Fruit fly (Drosophila melanogaster): Measurements from ENCODE around the gene Unc-76.

DNA sequence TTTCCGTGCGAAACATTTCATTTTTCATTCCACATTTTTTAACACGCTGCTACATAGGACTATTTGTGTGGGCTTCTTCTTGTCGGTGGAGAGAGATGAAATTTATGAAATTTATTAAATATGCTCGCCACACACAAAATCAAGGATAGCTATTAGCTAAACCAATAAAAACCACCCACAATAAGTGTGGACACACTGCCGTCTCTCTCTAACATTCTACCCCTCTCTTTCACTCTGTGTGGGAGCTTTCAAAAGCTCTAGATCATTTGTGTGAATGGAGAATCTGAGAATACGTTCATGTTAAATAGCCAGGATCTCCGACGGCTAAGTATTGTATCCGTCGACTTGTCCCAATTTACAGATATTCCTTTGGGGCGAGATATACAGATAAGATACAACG lies 42.8 kb upstream of the Unc-76 start:
- TF ChIP-seq Hr78 (GFP tag; optimal IDR thresholded peaks at IDR 0.05): no peak
- no peak for TF ChIP-seq psq (GFP tag; optimal IDR thresholded peaks at IDR 0.05)
- TF ChIP-seq dsf (GFP tag; optimal IDR thresholded peaks at IDR 0.05; ENCODE audit: borderline replicate concordance): no peak
- TF ChIP-seq woc (GFP tag; optimal IDR thresholded peaks at IDR 0.05): no peak
- no peak for TF ChIP-seq Myc (optimal IDR thresholded peaks at IDR 0.05)
- no peak for TF ChIP-seq CG32264 (GFP tag; optimal IDR thresholded peaks at IDR 0.05)
- TF ChIP-seq lola (GFP tag; optimal IDR thresholded peaks at IDR 0.05): no peak
